Fruit fly (Drosophila melanogaster) whole organism, embryonic: ENCODE measurements around the gene Indy-2.

Experiments used
- B-H2 ChIP-seq: fragments of 200-800 bp; sonication (Bioruptor generic); optimal IDR thresholded peaks from 2 replicates; lab custom pipeline; 2018; ENCODE audit warnings: missing biosample characterization, mild to moderate bottlenecking, missing genetic modification characterization
- CG10209 ChIP-seq: fragments of 200-800 bp; sonication (Bioruptor generic); optimal IDR thresholded peaks from 3 replicates; lab custom pipeline; 2017; ENCODE audit warnings: missing biosample characterization, mild to moderate bottlenecking, missing genetic modification characterization, missing genetic modification reagents
- CG10565 ChIP-seq: fragments of 200-800 bp; sonication (Bioruptor generic); optimal IDR thresholded peaks from 3 replicates; lab custom pipeline; 2016; ENCODE audit warnings: missing biosample characterization, mild to moderate bottlenecking, missing genetic modification characterization
- CG10654 ChIP-seq: fragments of 200-800 bp; sonication (Bioruptor generic); optimal IDR thresholded peaks from 2 replicates; lab custom pipeline; 2016; ENCODE audit warnings: missing biosample characterization, missing genetic modification characterization
- CG10959 ChIP-seq: fragments of 200-800 bp; sonication (Bioruptor generic); IDR thresholded peaks from 2 replicates; pipeline ENCODE4 v1.3.6; 2022; ENCODE audit warnings: missing biosample characterization, missing genetic modification characterization
- CG13287 ChIP-seq: fragments of 200-800 bp; sonication (Bioruptor generic); IDR thresholded peaks from 2 replicates; pipeline ENCODE4 v1.3.6; 2022; ENCODE audit warnings: missing biosample characterization, missing genetic modification characterization; ENCODE audit not compliant: partially characterized antibody
- CG14014 ChIP-seq: fragments of 200-800 bp; sonication (Bioruptor generic); IDR thresholded peaks from 2 replicates; pipeline ENCODE4 v1.3.6; 2022; ENCODE audit warnings: missing biosample characterization, missing genetic modification characterization
- CG15269 ChIP-seq: fragments of 200-800 bp; sonication (Bioruptor generic); optimal IDR thresholded peaks from 2 replicates; lab custom pipeline; 2018; ENCODE audit warnings: missing biosample characterization, mild to moderate bottlenecking, missing genetic modification characterization, moderate library complexity
- CG15479 ChIP-seq: fragments of 200-800 bp; sonication (Bioruptor generic); optimal IDR thresholded peaks from 3 replicates; lab custom pipeline; 2019; ENCODE audit warnings: missing biosample characterization, mild to moderate bottlenecking, missing genetic modification characterization, moderate library complexity
- CG1647 ChIP-seq: fragments of 200-800 bp; sonication (Bioruptor generic); optimal IDR thresholded peaks from 3 replicates; lab custom pipeline; 2016; ENCODE audit warnings: missing biosample characterization, missing genetic modification characterization
- CG18262 ChIP-seq: fragments of 200-800 bp; optimal IDR thresholded peaks from 3 replicates; lab custom pipeline; 2019; ENCODE audit warnings: missing biosample characterization, mild to moderate bottlenecking, missing genetic modification characterization, moderate library complexity
- CG18599 ChIP-seq: fragments of 200-800 bp; sonication (Bioruptor generic); optimal IDR thresholded peaks from 3 replicates; lab custom pipeline; 2017; ENCODE audit warnings: missing biosample characterization, missing genetic modification characterization, mild to moderate bottlenecking, moderate library complexity, missing genetic modification reagents
- CG2129 ChIP-seq: fragments of 200-800 bp; sonication (Bioruptor generic); IDR thresholded peaks from 2 replicates; pipeline ENCODE4 v1.3.6; 2022; ENCODE audit warnings: missing biosample characterization, missing genetic modification characterization; ENCODE audit not compliant: partially characterized antibody
- CG2678 ChIP-seq: fragments of 200-800 bp; sonication (Bioruptor generic); optimal IDR thresholded peaks from 3 replicates; lab custom pipeline; 2019; ENCODE audit warnings: missing biosample characterization, mild to moderate bottlenecking, missing genetic modification characterization, moderate library complexity
- CG3838 ChIP-seq: fragments of 200-800 bp; sonication (Bioruptor generic); optimal IDR thresholded peaks from 3 replicates; lab custom pipeline; 2016; ENCODE audit warnings: missing biosample characterization, missing genetic modification characterization
- CG4282 ChIP-seq: fragments of 200-800 bp; sonication (Bioruptor generic); optimal IDR thresholded peaks from 2 replicates; lab custom pipeline; 2016; ENCODE audit warnings: missing biosample characterization, missing genetic modification characterization
- CG6175 ChIP-seq: fragments of 200-800 bp; sonication (Bioruptor generic); IDR thresholded peaks from 3 replicates; pipeline ENCODE4 v1.3.6; 2022; ENCODE audit warnings: missing biosample characterization, missing genetic modification characterization
- CG7839 ChIP-seq: fragments of 200-800 bp; sonication (Bioruptor generic); optimal IDR thresholded peaks from 3 replicates; lab custom pipeline; 2018; ENCODE audit warnings: missing biosample characterization, mild to moderate bottlenecking, missing genetic modification characterization, moderate library complexity
- CG7928 ChIP-seq: fragments of 200-800 bp; sonication (Bioruptor generic); optimal IDR thresholded peaks from 2 replicates; lab custom pipeline; 2017; ENCODE audit warnings: missing biosample characterization, mild to moderate bottlenecking, missing genetic modification characterization
- CG7963 ChIP-seq: fragments of 200-800 bp; sonication (Bioruptor generic); IDR thresholded peaks from 3 replicates; pipeline ENCODE4 v1.3.6; 2022; ENCODE audit warnings: missing biosample characterization, missing genetic modification characterization; ENCODE audit not compliant: partially characterized antibody
- CG8388 ChIP-seq: fragments of 200-800 bp; sonication (Bioruptor generic); optimal IDR thresholded peaks from 2 replicates; lab custom pipeline; 2019; ENCODE audit warnings: missing biosample characterization, mild to moderate bottlenecking, missing genetic modification characterization, moderate library complexity
- CG9876 ChIP-seq: fragments of 200-800 bp; sonication (Bioruptor generic); optimal IDR thresholded peaks from 2 replicates; lab custom pipeline; 2016; ENCODE audit warnings: missing biosample characterization, missing genetic modification characterization
- D19B ChIP-seq: fragments of 200-800 bp; sonication (Bioruptor generic); optimal IDR thresholded peaks from 2 replicates; lab custom pipeline; 2017; ENCODE audit warnings: missing biosample characterization, mild to moderate bottlenecking, missing genetic modification characterization
- Dll ChIP-seq: fragments of 200-800 bp; sonication (Bioruptor generic); IDR thresholded peaks from 4 replicates; pipeline ENCODE4 v1.3.6; 2022; ENCODE audit warnings: missing biosample characterization, missing genetic modification characterization; ENCODE audit not compliant: partially characterized antibody
- HLH3B ChIP-seq: fragments of 200-800 bp; sonication (Bioruptor generic); IDR thresholded peaks from 2 replicates; pipeline ENCODE4 v1.3.6; 2022; ENCODE audit warnings: missing biosample characterization, missing genetic modification characterization
- Hey ChIP-seq: fragments of 200-800 bp; sonication (Bioruptor generic); optimal IDR thresholded peaks from 3 replicates; lab custom pipeline; 2018; ENCODE audit warnings: missing biosample characterization, mild to moderate bottlenecking, missing genetic modification characterization
- HmgZ ChIP-seq: fragments of 200-800 bp; sonication (Bioruptor generic); optimal IDR thresholded peaks from 2 replicates; lab custom pipeline; 2018; ENCODE audit warnings: missing biosample characterization, mild to moderate bottlenecking, missing genetic modification characterization
- MBD-R2 ChIP-seq: fragments of 200-800 bp; sonication (Bioruptor generic); IDR thresholded peaks from 2 replicates; pipeline ENCODE4 v1.3.6; 2022; ENCODE audit warnings: missing biosample characterization, missing genetic modification characterization
- MESR4 ChIP-seq: fragments of 200-800 bp; sonication (Bioruptor generic); optimal IDR thresholded peaks from 2 replicates; lab custom pipeline; 2018; ENCODE audit warnings: missing biosample characterization, mild to moderate bottlenecking, missing genetic modification characterization, moderate library complexity
- Myb ChIP-seq: fragments of 200-800 bp; sonication (Bioruptor generic); optimal IDR thresholded peaks from 2 replicates; lab custom pipeline; 2016; ENCODE audit warnings: missing biosample characterization, missing genetic modification characterization
- Ravus ChIP-seq: fragments of 200-800 bp; sonication (Bioruptor generic); IDR thresholded peaks from 2 replicates; pipeline ENCODE4 v1.3.6; 2022; ENCODE audit warnings: missing biosample characterization, missing genetic modification characterization
- Tbp ChIP-seq: fragments of >200 bp; optimal IDR thresholded peaks from 2 replicates; lab custom pipeline; 2018; ENCODE audit warnings: missing biosample characterization, missing genetic modification characterization
- al ChIP-seq: fragments of 200-800 bp; sonication (Bioruptor generic); IDR thresholded peaks from 2 replicates; pipeline ENCODE4 v1.3.6; 2022; ENCODE audit warnings: missing biosample characterization, missing genetic modification characterization
- aop ChIP-seq: fragments of 200-800 bp; sonication (Bioruptor generic); IDR thresholded peaks from 2 replicates; pipeline ENCODE4 v1.3.6; 2022; ENCODE audit warnings: missing biosample characterization, missing genetic modification characterization
- ara ChIP-seq: fragments of 200-800 bp; sonication (Bioruptor generic); IDR thresholded peaks from 2 replicates; pipeline ENCODE4 v1.3.6; 2022; ENCODE audit warnings: missing biosample characterization, missing genetic modification characterization
- az2 ChIP-seq: fragments of 200-800 bp; sonication (Bioruptor generic); optimal IDR thresholded peaks from 3 replicates; lab custom pipeline; 2016; ENCODE audit warnings: missing biosample characterization, missing genetic modification characterization
- bbx ChIP-seq: fragments of 200-800 bp; sonication (Bioruptor generic); IDR thresholded peaks from 2 replicates; pipeline ENCODE4 v1.3.6; 2022; ENCODE audit warnings: missing biosample characterization, missing genetic modification characterization; ENCODE audit not compliant: partially characterized antibody
- cwo ChIP-seq: fragments of 200-800 bp; sonication (Bioruptor generic); optimal IDR thresholded peaks from 3 replicates; lab custom pipeline; 2017; ENCODE audit warnings: missing biosample characterization, missing genetic modification characterization, mild to moderate bottlenecking, moderate library complexity, missing genetic modification reagents
- fd96Cb ChIP-seq: fragments of 200-800 bp; sonication (Bioruptor generic); optimal IDR thresholded peaks from 2 replicates; lab custom pipeline; 2018; ENCODE audit warnings: missing biosample characterization, mild to moderate bottlenecking, missing genetic modification characterization, moderate library complexity
- gcm ChIP-seq: fragments of 200-800 bp; sonication (Bioruptor generic); optimal IDR thresholded peaks from 2 replicates; lab custom pipeline; 2019; ENCODE audit warnings: missing biosample characterization, mild to moderate bottlenecking, missing genetic modification characterization, moderate library complexity
- ham ChIP-seq: fragments of 200-800 bp; sonication (Bioruptor generic); IDR thresholded peaks from 2 replicates; pipeline ENCODE4 v1.3.6; 2022; ENCODE audit warnings: missing biosample characterization, missing genetic modification characterization
- ro ChIP-seq: fragments of 200-800 bp; sonication (Bioruptor generic); IDR thresholded peaks from 2 replicates; pipeline ENCODE4 v1.3.6; 2022; ENCODE audit warnings: missing biosample characterization, missing genetic modification characterization
- sim ChIP-seq: fragments of 200-800 bp; sonication (Bioruptor generic); IDR thresholded peaks from 2 replicates; pipeline ENCODE4 v1.3.6; 2022; ENCODE audit warnings: missing biosample characterization, missing genetic modification characterization
- sr ChIP-seq: fragments of 200-800 bp; sonication (Bioruptor generic); IDR thresholded peaks from 3 replicates; pipeline ENCODE4 v1.3.6; 2022; ENCODE audit warnings: missing biosample characterization, missing genetic modification characterization
- tna ChIP-seq: fragments of 200-800 bp; sonication (Bioruptor generic); IDR thresholded peaks from 2 replicates; pipeline ENCODE4 v1.3.6; 2022; ENCODE audit warnings: missing biosample characterization, missing genetic modification characterization; ENCODE audit not compliant: partially characterized antibody
- unc-4 ChIP-seq: fragments of 200-800 bp; sonication (Bioruptor generic); IDR thresholded peaks from 2 replicates; pipeline ENCODE4 v1.3.6; 2022; ENCODE audit warnings: missing biosample characterization, missing genetic modification characterization; ENCODE audit not compliant: partially characterized antibody
- vnd ChIP-seq: fragments of 200-800 bp; sonication (Bioruptor generic); IDR thresholded peaks from 3 replicates; pipeline ENCODE4 v1.3.6; 2022; ENCODE audit warnings: missing biosample characterization, missing genetic modification characterization; ENCODE audit not compliant: partially characterized antibody

Gene Indy-2

dm6 chr3R:19998418-19998817 lies 44.1 kb upstream of the Indy-2 start (continued):
- TF ChIP-seq HLH3B (peak; percentile 85), Tbp (no peak), Myb (GFP tag; lab: Kevin White, UChicago) (peak; percentile 49), HmgZ (peak; percentile 16), CG8388 (GFP tag; lab: Kevin White, UChicago) (peak; percentile 71), CG7963 (GFP tag; lab: Robert Waterston, UW) (no peak), bbx (GFP tag; lab: Robert Waterston, UW) (no peak), CG10654 (GFP tag; lab: Kevin White, UChicago) (peak; percentile 57), cwo (GFP tag; lab: Kevin White, UChicago) (no peak), tna (no peak), CG14014 (GFP tag; lab: Robert Waterston, UW) (peak; percentile 59), ro (GFP tag; lab: Robert Waterston, UW) (0 out of 2 replicates have a peak, but pooled peaks have one; percentile 24), CG18599 (peak; percentile 68), CG3838 (no peak), CG4282 (GFP tag; lab: Kevin White, UChicago) (peak; percentile 7), az2 (peak; percentile 84), CG6175 (0 out of 3 replicates have a peak, but pooled peaks have one; percentile 38), CG10565 (GFP tag; lab: Kevin White, UChicago) (no peak), MBD-R2 (GFP tag; lab: Robert Waterston, UW) (no peak), B-H2 (GFP tag; lab: Kevin White, UChicago) (no peak), CG10209 (peak; percentile 62), Hey (tag; lab: Kevin White, UChicago) (no peak), CG9876 (GFP tag; lab: Kevin White, UChicago) (peak; percentile 64), CG7928 (GFP tag; lab: Kevin White, UChicago) (no peak), ara (GFP tag; lab: Robert Waterston, UW) (peak; percentile 84), Ravus (GFP tag; lab: Robert Waterston, UW) (peak; percentile 17; the same call in 1 of the 2 replicates), CG10959 (GFP tag; lab: Robert Waterston, UW) (peak; percentile 83), unc-4 (GFP tag; lab: Robert Waterston, UW) (no peak), Dll (GFP tag; lab: Robert Waterston, UW) (no peak), D19B (GFP tag; lab: Kevin White, UChicago) (no peak), CG2678 (tag; lab: Kevin White, UChicago) (peak; percentile 73), vnd (no peak), CG1647 (GFP tag; lab: Kevin White, UChicago) (peak; percentile 38), CG18262 (tag; lab: Kevin White, UChicago) (peak; percentile 83), ham (GFP tag; lab: Robert Waterston, UW) (no peak), CG7839 (tag; lab: Kevin White, UChicago) (peak; percentile 75), sr (GFP tag; lab: Robert Waterston, UW) (peak; percentile 20; the same call in 1 of the 3 replicates), MESR4 (GFP tag; lab: Kevin White, UChicago) (no peak), aop (GFP tag; lab: Robert Waterston, UW) (0 out of 2 replicates have a peak, but pooled peaks have one; percentile 32), CG15479 (GFP tag; lab: Kevin White, UChicago) (no peak), sim (GFP tag; lab: Robert Waterston, UW) (no peak), CG15269 (tag; lab: Kevin White, UChicago) (peak; percentile 63), CG2129 (no peak), CG13287 (no peak), fd96Cb (tag; lab: Kevin White, UChicago) (peak; percentile 86), gcm (GFP tag; lab: Kevin White, UChicago) (peak; percentile 61), al (GFP tag; lab: Robert Waterston, UW) (no peak)
